Fruit fly (Drosophila melanogaster) Kc167 (cell line): ENCODE results near the gene CG5853.

ENCODE experiments used
- Myc ChIP-seq: fragments of >200 bp; optimal IDR thresholded peaks from 2 replicates; lab custom pipeline; 2017; ENCODE audit warnings: missing external identifiers
- Sin3A ChIP-seq: fragments of >200 bp; optimal IDR thresholded peaks from 2 replicates; lab custom pipeline; 2018; ENCODE audit warnings: missing external identifiers
- insv ChIP-seq: fragments of >200 bp; optimal IDR thresholded peaks from 3 replicates; lab custom pipeline; 2018; ENCODE audit warnings: missing external identifiers
- psq ChIP-seq: fragments of >200 bp; optimal IDR thresholded peaks from 2 replicates; lab custom pipeline; 2017; ENCODE audit warnings: missing external identifiers
- ttk ChIP-seq: sonication (Bioruptor generic); optimal IDR thresholded peaks from 2 replicates; lab custom pipeline; 2017; ENCODE audit warnings: missing external identifiers

- TF ChIP-seq insv (lab: Kevin White, UChicago) (no peak), ttk (lab: Kevin White, UChicago) (no peak), psq (lab: Kevin White, UChicago) (no peak), Myc (lab: Kevin White, UChicago) (no peak), Sin3A (lab: Kevin White, UChicago) (no peak)
These were observed 14.4 kb downstream of the CG5853 start, which contains the start of gene Cpr30F for dm6 chr2L:9933063-9933462.
